Worm (Caenorhabditis elegans) whole organism, late embryonic: ENCODE measurements around the gene sdz-37.

Source experiments
- C38D4.7 ChIP-seq: fragments of 200-800 bp; sonication (Bioruptor generic); optimal IDR thresholded peaks from 2 replicates; lab custom pipeline; 2018; ENCODE audit warnings: mild to moderate bottlenecking, missing genetic modification characterization, moderate library complexity, missing compliant biosample characterization
- F13H6.1 ChIP-seq: sonication (generic microtip); optimal IDR thresholded peaks from 2 replicates; lab custom pipeline; 2016; ENCODE audit warnings: missing genetic modification characterization, missing compliant biosample characterization
- K09A11.1 ChIP-seq: sonication (generic microtip); optimal IDR thresholded peaks from 2 replicates; lab custom pipeline; 2017; ENCODE audit warnings: antibody characterized with exemption, mild to moderate bottlenecking, missing genetic modification characterization, missing compliant biosample characterization; ENCODE audit not compliant: insufficient read depth
- T23F11.4 ChIP-seq: fragments of 200-800 bp; sonication (Bioruptor generic); optimal IDR thresholded peaks from 2 replicates; lab custom pipeline; 2018; ENCODE audit warnings: mild to moderate bottlenecking, missing genetic modification characterization, missing compliant biosample characterization
- Y22D7AL.16 ChIP-seq: sonication (generic microtip); optimal IDR thresholded peaks from 2 replicates; lab custom pipeline; 2016; ENCODE audit warnings: missing genetic modification characterization, missing compliant biosample characterization
- ama-1 ChIP-seq: fragments of 150-350 bp; optimal IDR thresholded peaks from 2 replicates; lab custom pipeline; 2014
- ceh-19 ChIP-seq: fragments of 200-800 bp; sonication (Bioruptor generic); optimal IDR thresholded peaks from 2 replicates; lab custom pipeline; 2018; ENCODE audit warnings: mild to moderate bottlenecking, missing genetic modification characterization, missing compliant biosample characterization
- ceh-22 ChIP-seq: sonication (generic microtip); optimal IDR thresholded peaks from 2 replicates; lab custom pipeline; 2017; ENCODE audit warnings: missing biosample characterization, missing genetic modification characterization
- ceh-31 ChIP-seq: sonication (generic microtip); optimal IDR thresholded peaks from 2 replicates; lab custom pipeline; 2016; ENCODE audit warnings: missing genetic modification characterization, missing compliant biosample characterization
- ceh-6 ChIP-seq: fragments of 200-800 bp; sonication (Bioruptor generic); optimal IDR thresholded peaks from 2 replicates; lab custom pipeline; 2018; ENCODE audit warnings: mild to moderate bottlenecking, missing genetic modification characterization, missing compliant biosample characterization
- ceh-9 ChIP-seq: sonication (generic microtip); optimal IDR thresholded peaks from 2 replicates; lab custom pipeline; 2016; ENCODE audit warnings: mild to moderate bottlenecking, missing genetic modification characterization, inconsistent platforms, missing compliant biosample characterization
- dmd-4 ChIP-seq: sonication (generic microtip); optimal IDR thresholded peaks from 2 replicates; lab custom pipeline; 2016; ENCODE audit warnings: borderline replicate concordance, missing genetic modification characterization, missing compliant biosample characterization
- dve-1 ChIP-seq: sonication (generic microtip); optimal IDR thresholded peaks from 2 replicates; lab custom pipeline; 2017; ENCODE audit warnings: antibody characterized with exemption, mild to moderate bottlenecking, missing genetic modification characterization, missing compliant biosample characterization
- elt-4 ChIP-seq: sonication (generic microtip); optimal IDR thresholded peaks from 2 replicates; lab custom pipeline; 2016; ENCODE audit warnings: missing genetic modification characterization, missing compliant biosample characterization
- eyg-1 ChIP-seq: sonication (generic microtip); optimal IDR thresholded peaks from 2 replicates; lab custom pipeline; 2016; ENCODE audit warnings: missing genotype, missing genetic modification characterization, missing compliant biosample characterization
- fax-1 ChIP-seq: sonication (generic microtip); optimal IDR thresholded peaks from 2 replicates; lab custom pipeline; 2016; ENCODE audit warnings: missing genotype, missing genetic modification characterization, missing compliant biosample characterization
- fkh-6 ChIP-seq: sonication (generic microtip); optimal IDR thresholded peaks from 2 replicates; lab custom pipeline; 2016; ENCODE audit warnings: missing genetic modification characterization, missing compliant biosample characterization
- gmeb-2 ChIP-seq: sonication (generic microtip); optimal IDR thresholded peaks from 2 replicates; lab custom pipeline; 2016; ENCODE audit warnings: missing genetic modification characterization, inconsistent platforms, missing compliant biosample characterization
- hlh-15 ChIP-seq: sonication (generic microtip); optimal IDR thresholded peaks from 2 replicates; lab custom pipeline; 2016; ENCODE audit warnings: missing genetic modification characterization, missing compliant biosample characterization
- hlh-30 ChIP-seq: sonication (generic microtip); optimal IDR thresholded peaks from 2 replicates; lab custom pipeline; 2017; ENCODE audit warnings: antibody characterized with exemption, missing genetic modification characterization, missing compliant biosample characterization; ENCODE audit not compliant: insufficient read depth
- hlh-6 ChIP-seq: sonication (generic microtip); optimal IDR thresholded peaks from 2 replicates; lab custom pipeline; 2016; ENCODE audit warnings: missing genotype, missing genetic modification characterization, missing compliant biosample characterization
- madf-2 ChIP-seq: sonication (generic microtip); optimal IDR thresholded peaks from 2 replicates; lab custom pipeline; 2017; ENCODE audit warnings: missing genetic modification characterization, missing compliant biosample characterization
- mec-3 ChIP-seq: sonication (generic microtip); optimal IDR thresholded peaks from 2 replicates; lab custom pipeline; 2016; ENCODE audit warnings: borderline replicate concordance, missing genetic modification characterization, missing compliant biosample characterization
- nfya-1 ChIP-seq: sonication (generic microtip); optimal IDR thresholded peaks from 2 replicates; lab custom pipeline; 2017; ENCODE audit warnings: missing genetic modification characterization, mild to moderate bottlenecking, missing compliant biosample characterization, antibody characterized with exemption, moderate library complexity
- nhr-232 ChIP-seq: sonication (generic microtip); optimal IDR thresholded peaks from 2 replicates; lab custom pipeline; 2016; ENCODE audit warnings: missing genetic modification characterization, missing compliant biosample characterization
- npax-4 ChIP-seq: sonication (generic microtip); optimal IDR thresholded peaks from 2 replicates; lab custom pipeline; 2016; ENCODE audit warnings: missing genetic modification characterization, missing compliant biosample characterization
- odd-2 ChIP-seq: sonication (generic microtip); optimal IDR thresholded peaks from 2 replicates; lab custom pipeline; 2017; ENCODE audit warnings: antibody characterized with exemption, mild to moderate bottlenecking, missing genetic modification characterization, missing compliant biosample characterization
- pag-3 ChIP-seq: sonication (generic microtip); optimal IDR thresholded peaks from 2 replicates; lab custom pipeline; 2016; ENCODE audit warnings: missing compliant biosample characterization, missing genetic modification characterization, borderline replicate concordance
- pat-9 ChIP-seq: fragments of 200-800 bp; sonication (Bioruptor generic); optimal IDR thresholded peaks from 2 replicates; lab custom pipeline; 2018; ENCODE audit warnings: mild to moderate bottlenecking, missing genetic modification characterization, moderate library complexity, missing compliant biosample characterization
- pha-4 ChIP-seq: fragments of 150-350 bp; optimal IDR thresholded peaks from 2 replicates; lab custom pipeline; 2018; ENCODE audit warnings: missing biosample characterization, missing genetic modification reagents, missing genetic modification characterization
- pqm-1 ChIP-seq: sonication (generic microtip); optimal IDR thresholded peaks from 2 replicates; lab custom pipeline; 2016; ENCODE audit warnings: missing genetic modification characterization, missing compliant biosample characterization
- pros-1 ChIP-seq: fragments of 150-350 bp; optimal IDR thresholded peaks from 2 replicates; lab custom pipeline; 2014; ENCODE audit warnings: missing biosample characterization, missing genetic modification reagents, missing genetic modification characterization
- ref-2 ChIP-seq: sonication (generic microtip); optimal IDR thresholded peaks from 2 replicates; lab custom pipeline; 2016; ENCODE audit warnings: missing genetic modification characterization, missing compliant biosample characterization
- rnt-1 ChIP-seq: sonication (generic microtip); optimal IDR thresholded peaks from 2 replicates; lab custom pipeline; 2016; ENCODE audit warnings: missing genetic modification characterization, missing compliant biosample characterization
- unc-3 ChIP-seq, 2 experiments: fragments of 200-800 bp in 1 of 2; sonication (Bioruptor generic) in 1 of 2; sonication (generic microtip) in 1 of 2; conservative IDR thresholded peaks in 1 of 2; optimal IDR thresholded peaks in 1 of 2; 2 replicates each; pipeline versions ENCODE4 v1.3.6 to Lab custom; 2016 to 2022; ENCODE audit warnings: missing compliant biosample characterization in 2 of 2, missing genetic modification characterization in 2 of 2, missing genetic modification reagents in 1 of 2
- unc-86 ChIP-seq: sonication (generic microtip); optimal IDR thresholded peaks from 2 replicates; lab custom pipeline; 2016; ENCODE audit warnings: missing genetic modification characterization, missing compliant biosample characterization

Gene sdz-37

DNA sequence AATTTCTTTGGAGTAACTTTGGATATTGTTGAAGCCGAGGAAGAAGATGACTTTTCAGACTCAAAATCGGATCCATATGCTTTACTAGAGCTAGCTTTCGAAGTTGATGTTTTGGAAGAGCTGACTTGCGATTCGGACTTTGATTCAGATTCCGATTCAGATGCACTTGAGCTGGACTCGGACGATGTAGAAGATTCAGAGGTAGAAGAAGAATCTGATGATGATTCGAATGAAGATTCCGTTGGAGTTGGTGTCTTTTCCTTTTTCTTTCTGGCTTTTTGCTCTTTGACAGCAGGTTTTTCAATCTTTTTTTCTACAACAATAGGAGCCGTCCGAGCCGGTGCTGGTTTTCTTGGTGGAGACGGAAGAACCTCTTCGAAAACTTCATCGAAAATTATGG is 43.2 kb downstream of the sdz-37 start:
- no peak for TF ChIP-seq Y22D7AL.16 (tag; lab: Kevin White, UChicago)
- TF ChIP-seq dmd-4 (tag; lab: Kevin White, UChicago): no peak
- no peak for TF ChIP-seq pat-9
- no peak for TF ChIP-seq fax-1 (tag; lab: Kevin White, UChicago)
- no peak for TF ChIP-seq odd-2 (tag; lab: Kevin White, UChicago)
- no peak for TF ChIP-seq mec-3 (tag; lab: Kevin White, UChicago)
- no peak for TF ChIP-seq rnt-1 (tag; lab: Kevin White, UChicago)
- TF ChIP-seq ceh-9 (tag; lab: Kevin White, UChicago): no peak
- no peak for TF ChIP-seq pha-4
- TF ChIP-seq unc-86 (tag; lab: Kevin White, UChicago): no peak
- no peak for TF ChIP-seq ama-1 (lab: Kevin White, UChicago)
- TF ChIP-seq C38D4.7 (GFP tag; lab: Kevin White, UChicago): no peak
- no peak for TF ChIP-seq pros-1 (tag; lab: Kevin White, UChicago)
- TF ChIP-seq ceh-6 (GFP tag; lab: Kevin White, UChicago): no peak
- no peak for TF ChIP-seq F13H6.1 (tag; lab: Kevin White, UChicago)
- TF ChIP-seq hlh-6 (tag; lab: Kevin White, UChicago): no peak
- TF ChIP-seq elt-4: no peak
- TF ChIP-seq, all 69 proteins: peak for 0

- no peak for TF ChIP-seq nfya-1 (tag; lab: Kevin White, UChicago)
- no peak for TF ChIP-seq mec-3 (tag; lab: Kevin White, UChicago)
- TF ChIP-seq fkh-6 (tag; lab: Kevin White, UChicago): no peak
- TF ChIP-seq ceh-31 (tag; lab: Kevin White, UChicago): no peak
- no peak for TF ChIP-seq npax-4 (tag; lab: Kevin White, UChicago)
- no peak for TF ChIP-seq pqm-1 (tag; lab: Kevin White, UChicago)
- TF ChIP-seq K09A11.1 (tag; lab: Kevin White, UChicago): no peak
- TF ChIP-seq ceh-19 (GFP tag; lab: Kevin White, UChicago): no peak
- no peak for TF ChIP-seq unc-86 (tag; lab: Kevin White, UChicago)
- TF ChIP-seq unc-3 (GFP tag; conservative IDR thresholded peaks at IDR 0.05; lab: Robert Waterston, UW): no peak
- TF ChIP-seq unc-3 (tag; optimal IDR thresholded peaks at IDR 0.05; lab: Kevin White, UChicago): no peak
- no peak for TF ChIP-seq hlh-6 (tag; lab: Kevin White, UChicago)
- no peak for TF ChIP-seq pha-4
- no peak for TF ChIP-seq ref-2
- no peak for TF ChIP-seq fax-1 (tag; lab: Kevin White, UChicago)
- no peak for TF ChIP-seq pag-3 (tag; lab: Kevin White, UChicago)
- no peak for TF ChIP-seq eyg-1 (tag; lab: Kevin White, UChicago)
These were observed 45.1 kb downstream of the sdz-37 start, which contains the start of gene F59B10.2 for ce11 chrII:10509746-10510145. Gene F59B10.2, minus strand, starts transcription at chrII:10509846.

DNA sequence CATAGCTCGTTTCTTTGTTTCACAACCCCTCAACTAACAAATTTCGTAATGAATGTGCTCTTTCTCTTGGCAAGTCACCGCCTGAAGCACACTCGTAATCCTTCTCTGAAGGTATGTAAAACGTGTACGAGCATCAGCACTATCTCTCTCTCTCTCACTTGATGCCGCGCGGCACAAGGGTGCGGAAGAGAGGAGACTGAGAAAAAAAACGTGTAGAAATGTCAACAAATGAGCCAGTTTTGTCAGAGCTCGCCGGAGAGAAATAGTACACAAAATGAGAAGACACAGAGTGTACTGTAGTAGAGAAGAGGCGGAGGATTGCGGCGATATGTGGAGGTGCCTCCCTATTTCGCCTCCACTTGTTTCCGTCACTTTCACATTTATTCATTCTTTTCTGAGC is 45.6 kb downstream of the sdz-37 start, which contains the start of gene F59B10.3:
F59B10.3 (plus strand) TSS at position 301 of the 400 bp plus-strand sequence.
- TF ChIP-seq npax-4 (tag; lab: Kevin White, UChicago) (no peak), hlh-30 (tag; lab: Kevin White, UChicago) (no peak), dve-1 (tag; lab: Kevin White, UChicago) (no peak), pros-1 (tag; lab: Kevin White, UChicago) (no peak)

DNA sequence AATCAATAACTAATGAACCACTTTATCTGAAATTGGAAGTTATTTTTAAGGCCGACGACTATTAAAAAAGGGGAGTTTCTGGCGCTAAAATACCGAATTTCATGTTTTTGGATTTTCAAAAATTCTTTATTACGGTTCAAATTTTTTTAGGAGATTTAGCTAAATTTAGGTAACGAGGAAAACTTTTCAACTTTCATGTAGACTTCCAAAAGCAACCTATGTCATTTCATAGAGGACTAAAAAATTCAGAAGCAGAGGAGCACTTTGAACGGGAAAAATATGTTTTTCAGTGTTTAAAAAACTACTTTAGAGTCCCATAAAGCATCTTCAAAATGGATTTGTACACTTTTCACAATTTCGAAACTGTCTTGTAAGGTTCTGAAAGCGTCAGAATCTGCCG is 48.7 kb downstream of the sdz-37 start:
- TF ChIP-seq dve-1 (tag; lab: Kevin White, UChicago) (no peak), hlh-15 (tag; lab: Kevin White, UChicago) (no peak), unc-86 (tag; lab: Kevin White, UChicago) (no peak), ceh-9 (tag; lab: Kevin White, UChicago) (no peak), K09A11.1 (tag; lab: Kevin White, UChicago) (no peak), madf-2 (no peak), ceh-31 (tag; lab: Kevin White, UChicago) (no peak), ceh-22 (no peak), odd-2 (tag; lab: Kevin White, UChicago) (no peak), nhr-232 (tag; lab: Kevin White, UChicago) (no peak), gmeb-2 (tag; lab: Kevin White, UChicago) (no peak), ceh-19 (GFP tag; lab: Kevin White, UChicago) (no peak), T23F11.4 (GFP tag; lab: Kevin White, UChicago) (no peak), ceh-6 (GFP tag; lab: Kevin White, UChicago) (no peak), ama-1 (lab: Kevin White, UChicago) (no peak)
